Fruit fly (Drosophila melanogaster): ENCODE data around the gene Nipsnap.

Nipsnap gene

DNA sequence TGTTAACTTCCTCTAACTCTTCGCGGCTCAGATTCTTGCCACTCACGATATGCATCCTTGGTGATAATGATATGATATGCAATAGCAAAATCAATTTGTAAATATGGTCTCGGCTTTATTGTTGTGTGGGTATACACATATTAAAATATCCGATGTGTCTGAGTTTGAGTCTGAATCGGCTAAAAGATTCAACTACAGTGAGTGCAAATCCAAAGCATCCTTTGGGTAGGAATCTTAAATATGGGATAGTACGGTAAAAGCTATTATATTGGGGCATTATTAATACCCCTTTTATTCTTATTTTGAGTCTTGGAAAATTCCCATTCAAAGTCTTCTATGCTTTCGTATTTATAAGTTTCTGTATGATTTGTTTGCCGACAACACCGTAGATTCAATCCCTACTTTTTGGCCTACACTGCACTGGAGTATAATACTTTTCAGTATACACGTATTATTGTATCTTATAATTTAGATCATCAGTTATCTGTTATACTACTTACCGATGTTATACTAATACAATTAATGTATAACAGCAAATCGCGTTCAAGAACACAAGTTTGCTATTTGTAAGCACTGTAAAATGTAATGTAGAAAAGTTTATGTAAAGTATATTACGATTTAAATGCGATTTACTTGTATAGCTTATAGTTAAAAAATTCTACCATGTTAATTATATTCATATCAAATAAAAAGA, 10.5 kb downstream of the Nipsnap start, which contains the start of gene CG12395 (continued):
- TF ChIP-seq shn (GFP tag; optimal IDR thresholded peaks at IDR 0.05) (no peak), CG8765 (GFP tag; IDR thresholded peaks at IDR 0.05) (no peak), amos (GFP tag; IDR thresholded peaks at IDR 0.05; ENCODE audit: partially characterized antibody) (peak; percentile 20; the same call in 1 of the 2 replicates), YL-1 (GFP tag; optimal IDR thresholded peaks at IDR 0.05) (no peak), CG7372 (GFP tag; IDR thresholded peaks at IDR 0.05) (no peak), PHDP (tag; optimal IDR thresholded peaks at IDR 0.05) (peak; percentile 7), Chrac-16 (GFP tag; optimal IDR thresholded peaks at IDR 0.05) (no peak), CTCF (GFP tag; optimal IDR thresholded peaks at IDR 0.05) (peak; percentile 81), CG13424 (tag; optimal IDR thresholded peaks at IDR 0.05) (no peak), en (GFP tag; optimal IDR thresholded peaks at IDR 0.05) (no peak), chm (GFP tag; IDR thresholded peaks at IDR 0.05) (0 out of 2 replicates have a peak, but pooled peaks have one; percentile 8), CG13894 (tag; optimal IDR thresholded peaks at IDR 0.05) (peak; percentile 32), fd64A (GFP tag; optimal IDR thresholded peaks at IDR 0.05) (no peak), CG14860 (GFP tag; IDR thresholded peaks at IDR 0.05; ENCODE audit: partially characterized antibody) (no peak), phol (tag; optimal IDR thresholded peaks at IDR 0.05) (no peak), bowl (GFP tag; IDR thresholded peaks at IDR 0.05) (no peak), z (GFP tag; IDR thresholded peaks at IDR 0.05) (peak; percentile 60; the same call in 1 of the 3 replicates), CG11560 (tag; IDR thresholded peaks at IDR 0.05) (no peak), nerfin-1 (tag; optimal IDR thresholded peaks at IDR 0.05) (no peak), Deaf1 (tag; optimal IDR thresholded peaks at IDR 0.05) (no peak), unpg (GFP tag; optimal IDR thresholded peaks at IDR 0.05) (no peak), CG2712 (tag; optimal IDR thresholded peaks at IDR 0.05) (peak; percentile 4), trem (tag; optimal IDR thresholded peaks at IDR 0.05) (peak; percentile 6), CG4820 (GFP tag; optimal IDR thresholded peaks at IDR 0.05) (no peak), lola (GFP tag; optimal IDR thresholded peaks at IDR 0.05) (no peak), zf30C (GFP tag; optimal IDR thresholded peaks at IDR 0.05) (no peak), Stat92E (GFP tag; optimal IDR thresholded peaks at IDR 0.05) (no peak), Gsc (GFP tag; IDR thresholded peaks at IDR 0.05) (no peak), CG10267 (tag; optimal IDR thresholded peaks at IDR 0.05) (peak; percentile 6), tap (tag; optimal IDR thresholded peaks at IDR 0.05) (no peak), tll (GFP tag; optimal IDR thresholded peaks at IDR 0.05) (no peak)

Data from whole organism, embryonic.